Worm (Caenorhabditis elegans) whole organism, L1 larva: Measurements from ENCODE around the gene kcc-1.
"Not testable (repeated sequence)": the region's sequence is repeated elsewhere in the genome, so short reads cannot be mapped to it uniquely, and the experiment has no call there.

ENCODE experiments used
- aha-1 ChIP-seq: fragments of 150-350 bp; optimal IDR thresholded peaks from 2 replicates; lab custom pipeline; 2014; ENCODE audit warnings: missing biosample characterization, missing genetic modification characterization
- ama-1 ChIP-seq: fragments of 150-350 bp; optimal IDR thresholded peaks from 2 replicates; lab custom pipeline; 2014
- ceh-82 ChIP-seq, 3 experiments: fragments of 150-350 bp in 1 of 3; sonication (generic microtip) in 2 of 3; optimal IDR thresholded peaks; 2 replicates each; lab custom pipeline; 2014 to 2017; ENCODE audit warnings: missing biosample characterization in 3 of 3, missing genetic modification characterization in 3 of 3
- elt-3 ChIP-seq, 6 experiments: fragments of 150-350 bp in 1 of 6; sonication (generic microtip); optimal IDR thresholded peaks; 2 replicates each; lab custom pipeline; 2017 to 2018; ENCODE audit warnings: missing biosample characterization in 6 of 6, missing genetic modification characterization in 6 of 6, inconsistent platforms in 1 of 6
- lin-13 ChIP-seq: fragments of 150-350 bp; optimal IDR thresholded peaks from 2 replicates; lab custom pipeline; 2014; ENCODE audit warnings: missing biosample characterization, missing genetic modification reagents, missing genetic modification characterization
- pax-3 ChIP-seq: fragments of 200-800 bp; sonication (Bioruptor generic); optimal IDR thresholded peaks from 2 replicates; lab custom pipeline; 2018; ENCODE audit warnings: mild to moderate bottlenecking, missing genetic modification characterization, moderate library complexity, missing compliant biosample characterization
- skn-1 ChIP-seq: fragments of 150-350 bp; optimal IDR thresholded peaks from 2 replicates; lab custom pipeline; 2014; ENCODE audit warnings: missing biosample characterization, missing genetic modification characterization
- unc-62 ChIP-seq: fragments of 150-350 bp; optimal IDR thresholded peaks from 2 replicates; lab custom pipeline; 2014; ENCODE audit warnings: missing biosample characterization, missing genetic modification reagents, missing genetic modification characterization
- unc-98 ChIP-seq: fragments of 200-800 bp; sonication (Bioruptor generic); IDR thresholded peaks from 2 replicates; pipeline ENCODE4 v1.3.6; 2022; ENCODE audit warnings: missing genetic modification characterization, missing compliant biosample characterization

ce11 chrIV:7254690-7255089 is 48.6 kb downstream of the kcc-1 start, which contains the start of gene C06E4.5:
- TF ChIP-seq ama-1 (lab: Kevin White, UChicago); lin-13 (GFP tag; lab: Kevin White, UChicago); ceh-82 (tag; optimal IDR thresholded peaks at IDR 0.05; lab: Kevin White, UChicago); elt-3 (tag; optimal IDR thresholded peaks at IDR 0.05; lab: Kevin White, UChicago); aha-1 (tag; lab: Kevin White, UChicago); skn-1 (tag; lab: Kevin White, UChicago); unc-62; pax-3 (tag; lab: Kevin White, UChicago); unc-98 (GFP tag; lab: Robert Waterston, UW): not testable (repeated sequence)
